Worm (Caenorhabditis elegans) whole organism, L4 larva: Measurements from ENCODE around the gene fbxa-60.

Experiments used
- F10B5.3 ChIP-seq: sonication (generic microtip); optimal IDR thresholded peaks from 2 replicates; lab custom pipeline; 2016; ENCODE audit warnings: mild to moderate bottlenecking, missing genetic modification characterization, missing compliant biosample characterization
- F26F4.8 ChIP-seq: fragments of 200-800 bp; sonication (Bioruptor generic); conservative IDR thresholded peaks from 2 replicates; pipeline ENCODE4 v1.3.6; 2022; ENCODE audit warnings: missing genetic modification characterization, missing compliant biosample characterization
- F49E8.2 ChIP-seq: sonication (generic microtip); optimal IDR thresholded peaks from 2 replicates; lab custom pipeline; 2016; ENCODE audit warnings: missing compliant biosample characterization, mild to moderate bottlenecking, missing genetic modification characterization, borderline replicate concordance
- T20F7.1 ChIP-seq: fragments of 200-800 bp; sonication (Bioruptor generic); optimal IDR thresholded peaks from 2 replicates; lab custom pipeline; 2018; ENCODE audit warnings: mild to moderate bottlenecking, missing genetic modification characterization, missing compliant biosample characterization
- aha-1 ChIP-seq: fragments of 150-350 bp; peaks from one replicate; lab custom pipeline; 2014; ENCODE audit warnings: missing biosample characterization, missing genetic modification characterization
- ama-1 ChIP-seq: fragments of 150-350 bp; optimal IDR thresholded peaks from 2 replicates; lab custom pipeline; 2014; ENCODE audit warnings: inconsistent platforms, mixed read lengths
- ceh-32 ChIP-seq: sonication (generic microtip); optimal IDR thresholded peaks from 2 replicates; lab custom pipeline; 2016; ENCODE audit warnings: mild to moderate bottlenecking, missing genetic modification characterization, missing compliant biosample characterization; ENCODE audit not compliant: poor library complexity
- ctbp-1 ChIP-seq: fragments of 200-800 bp; sonication (Bioruptor generic); IDR thresholded peaks from 2 replicates; pipeline ENCODE4 v1.3.6; 2022; ENCODE audit warnings: missing genetic modification reagents, missing genetic modification characterization, missing compliant biosample characterization
- daf-16 ChIP-seq, 3 experiments: sonication (generic microtip); optimal IDR thresholded peaks; 2 replicates each; lab custom pipeline; 2016 to 2017; ENCODE audit warnings: missing genetic modification characterization in 3 of 3, missing genetic modification reagents in 3 of 3, mild to moderate bottlenecking in 2 of 3, missing compliant biosample characterization in 2 of 3, missing biosample characterization in 1 of 3, moderate library complexity in 1 of 3
- dmd-8 ChIP-seq: fragments of 200-800 bp; sonication (Bioruptor generic); IDR thresholded peaks from 2 replicates; pipeline ENCODE4 v1.3.6; 2022; ENCODE audit warnings: missing genetic modification characterization, missing compliant biosample characterization
- dmd-9 ChIP-seq: fragments of 200-800 bp; sonication (Bioruptor generic); IDR thresholded peaks from 2 replicates; pipeline ENCODE4 v1.3.6; 2022; ENCODE audit warnings: missing genetic modification reagents, missing genetic modification characterization, missing compliant biosample characterization
- dpl-1 ChIP-seq: fragments of 150-350 bp; optimal IDR thresholded peaks from 2 replicates; lab custom pipeline; 2014; ENCODE audit warnings: missing biosample characterization, missing genetic modification reagents, missing genetic modification characterization
- dve-1 ChIP-seq: sonication (generic microtip); optimal IDR thresholded peaks from 2 replicates; lab custom pipeline; 2017; ENCODE audit warnings: antibody characterized with exemption, mild to moderate bottlenecking, missing genetic modification characterization, missing compliant biosample characterization; ENCODE audit not compliant: insufficient read depth
- fos-1 ChIP-seq: fragments of 150-350 bp; optimal IDR thresholded peaks from 2 replicates; lab custom pipeline; 2014; ENCODE audit warnings: missing biosample characterization, missing genetic modification characterization
- hlh-30 ChIP-seq: sonication (generic microtip); optimal IDR thresholded peaks from 2 replicates; lab custom pipeline; 2017; ENCODE audit warnings: antibody characterized with exemption, mild to moderate bottlenecking, missing genetic modification characterization, missing compliant biosample characterization; ENCODE audit not compliant: insufficient read depth
- hmg-1.1 ChIP-seq: fragments of 200-800 bp; sonication (Bioruptor generic); IDR thresholded peaks from 2 replicates; pipeline ENCODE4 v1.3.6; 2022; ENCODE audit warnings: missing genetic modification reagents, missing genetic modification characterization, missing compliant biosample characterization
- jun-1 ChIP-seq: fragments of 150-350 bp; optimal IDR thresholded peaks from 2 replicates; lab custom pipeline; 2014; ENCODE audit warnings: missing biosample characterization, missing genetic modification reagents, missing genetic modification characterization
- lin-1 ChIP-seq: fragments of 200-800 bp; sonication (Bioruptor generic); IDR thresholded peaks from 2 replicates; pipeline ENCODE4 v1.3.6; 2022; ENCODE audit warnings: missing genetic modification reagents, missing genetic modification characterization, missing compliant biosample characterization
- lin-38 ChIP-seq: fragments of 200-800 bp; sonication (Bioruptor generic); IDR thresholded peaks from 2 replicates; pipeline ENCODE4 v1.3.6; 2022; ENCODE audit warnings: missing genetic modification reagents, missing genetic modification characterization, missing compliant biosample characterization
- madf-9 ChIP-seq: fragments of 200-800 bp; sonication (Bioruptor generic); conservative IDR thresholded peaks from 2 replicates; pipeline ENCODE4 v1.3.6; 2022; ENCODE audit warnings: missing genetic modification reagents, missing genetic modification characterization, missing compliant biosample characterization
- mes-2 ChIP-seq: sonication (generic microtip); optimal IDR thresholded peaks from 2 replicates; lab custom pipeline; 2016; ENCODE audit warnings: missing genotype, mild to moderate bottlenecking, missing genetic modification characterization, missing compliant biosample characterization; ENCODE audit not compliant: poor library complexity, severe bottlenecking
- mxl-3 ChIP-seq: fragments of 200-800 bp; sonication (Bioruptor generic); optimal IDR thresholded peaks from 2 replicates; lab custom pipeline; 2018; ENCODE audit warnings: mild to moderate bottlenecking, missing genetic modification characterization, missing compliant biosample characterization
- nhr-11 ChIP-seq: fragments of 150-350 bp; optimal IDR thresholded peaks from 2 replicates; lab custom pipeline; 2014; ENCODE audit warnings: missing biosample characterization, missing genetic modification characterization
- nhr-111 ChIP-seq: fragments of 200-800 bp; sonication (Bioruptor generic); optimal IDR thresholded peaks from 2 replicates; lab custom pipeline; 2018; ENCODE audit warnings: mild to moderate bottlenecking, missing genetic modification characterization, missing compliant biosample characterization
- nhr-41 ChIP-seq: fragments of 200-800 bp; sonication (Bioruptor generic); IDR thresholded peaks from 2 replicates; pipeline ENCODE4 v1.3.6; 2022; ENCODE audit warnings: missing genetic modification reagents, missing genetic modification characterization, missing compliant biosample characterization
- nhr-6 ChIP-seq: fragments of 150-350 bp; optimal IDR thresholded peaks from 2 replicates; lab custom pipeline; 2014; ENCODE audit warnings: missing biosample characterization, missing genetic modification characterization
- pha-4 ChIP-seq, 2 experiments: fragments of 150-350 bp in 1 of 2; fragments of 200-800 bp in 1 of 2; sonication (Bioruptor generic) in 1 of 2; IDR thresholded peaks in 1 of 2; optimal IDR thresholded peaks in 1 of 2; 2 replicates each; pipeline versions ENCODE4 v1.3.6 to Lab custom; 2014 to 2022; ENCODE audit warnings: missing genetic modification characterization in 2 of 2, missing genetic modification reagents in 2 of 2, missing biosample characterization in 1 of 2, missing compliant biosample characterization in 1 of 2
- set-16 ChIP-seq: fragments of 200-800 bp; sonication (Bioruptor generic); IDR thresholded peaks from 2 replicates; pipeline ENCODE4 v1.3.6; 2022; ENCODE audit warnings: missing genetic modification reagents, missing genetic modification characterization, missing compliant biosample characterization
- spr-1 ChIP-seq: sonication (generic microtip); optimal IDR thresholded peaks from 2 replicates; lab custom pipeline; 2016; ENCODE audit warnings: mild to moderate bottlenecking, missing genetic modification characterization, missing compliant biosample characterization
- tag-97 ChIP-seq: fragments of 200-800 bp; sonication (Bioruptor generic); IDR thresholded peaks from 2 replicates; pipeline ENCODE4 v1.3.6; 2022; ENCODE audit warnings: missing genetic modification characterization, missing compliant biosample characterization
- zip-2 ChIP-seq: fragments of 150-350 bp; optimal IDR thresholded peaks from 2 replicates; lab custom pipeline; 2014; ENCODE audit warnings: missing biosample characterization, missing genetic modification characterization
- ztf-11 ChIP-seq: fragments of 150-350 bp; optimal IDR thresholded peaks from 2 replicates; lab custom pipeline; 2014; ENCODE audit warnings: missing biosample characterization, missing genetic modification characterization

fbxa-60 gene

DNA sequence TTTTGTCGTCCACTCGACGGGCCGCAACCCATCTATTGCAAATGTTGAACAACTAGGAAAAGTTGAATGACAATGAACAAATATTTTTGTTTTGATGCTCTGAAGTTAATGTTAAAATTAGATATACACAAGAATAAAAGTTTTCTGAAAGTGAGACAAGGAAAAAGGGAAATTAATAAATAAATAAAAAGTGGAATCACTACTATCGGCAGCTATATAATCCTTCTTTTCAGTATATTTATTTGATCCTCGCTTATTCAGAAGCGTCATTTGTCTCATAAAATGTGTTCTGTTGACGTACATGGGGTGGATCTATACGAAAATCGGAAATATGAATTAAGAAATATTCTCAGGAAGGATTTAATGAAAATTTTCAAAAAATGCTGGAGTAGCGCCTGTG lies 19.9 kb downstream of the fbxa-60 start, which contains the start of gene pef-1 (continued):
- no peak for TF ChIP-seq nhr-41 (GFP tag; lab: Robert Waterston, UW)

DNA sequence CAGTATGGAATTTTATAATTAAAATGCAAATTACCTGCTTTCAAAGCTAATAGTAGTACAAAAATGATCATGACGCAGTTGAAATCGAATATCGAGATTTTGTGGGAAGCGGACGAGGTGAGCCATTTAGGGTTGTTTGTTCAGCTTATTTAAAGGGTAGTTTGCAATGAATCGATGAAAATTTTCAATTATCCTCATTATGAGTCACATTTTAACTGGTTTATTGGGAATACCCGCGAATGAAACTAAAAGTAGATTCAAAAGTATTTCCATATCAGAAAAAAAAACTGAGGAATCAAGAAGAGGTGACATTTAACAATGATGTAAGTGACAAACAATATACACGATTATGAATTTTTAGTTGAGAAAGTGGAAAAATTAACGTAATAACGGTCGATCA lies 26.8 kb downstream of the fbxa-60 start, which contains the start of gene F23H11.7:
Gene F23H11.7, minus strand, starts transcription at position 101 of the 400 bp plus-strand sequence.
- TF ChIP-seq dmd-8 (GFP tag; lab: Robert Waterston, UW) (no peak), aha-1 (tag; lab: Kevin White, UChicago) (peak; percentile 2)

DNA sequence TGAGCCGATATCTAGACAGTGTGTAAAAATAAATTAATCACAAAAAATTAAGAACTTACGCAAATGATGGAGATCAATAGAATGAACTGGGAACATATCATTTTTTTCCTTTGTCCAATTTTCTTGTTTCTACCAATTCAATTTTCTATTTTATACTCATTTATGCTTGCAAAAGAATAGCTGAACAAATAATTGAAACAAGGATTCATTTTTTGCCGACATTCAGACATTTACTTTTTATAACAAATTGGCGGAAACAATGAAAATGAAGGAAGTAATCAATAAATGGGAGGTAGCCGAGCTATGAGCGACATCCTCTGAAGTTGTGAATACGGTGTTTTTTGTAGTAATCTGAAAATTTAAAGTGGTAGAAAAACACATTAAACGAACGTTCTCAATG lies 29.2 kb downstream of the fbxa-60 start, which contains the start of gene idpp-13:
Gene idpp-13, minus strand, starts transcription at position 101 of the 400 bp plus-strand sequence.
- TF ChIP-seq lin-1 (GFP tag; lab: Robert Waterston, UW) (no peak), fos-1 (tag; lab: Kevin White, UChicago) (no peak), ztf-11 (no peak), zip-2 (no peak), madf-9 (GFP tag; lab: Robert Waterston, UW) (no peak), mxl-3 (GFP tag; lab: Kevin White, UChicago) (no peak), nhr-11 (tag; lab: Kevin White, UChicago) (no peak), hlh-30 (tag; lab: Kevin White, UChicago) (no peak), dve-1 (tag; lab: Kevin White, UChicago) (no peak), lin-38 (GFP tag; lab: Robert Waterston, UW) (no peak), hmg-1.1 (GFP tag; lab: Robert Waterston, UW) (no peak), nhr-111 (GFP tag; lab: Kevin White, UChicago) (no peak), F26F4.8 (GFP tag; lab: Robert Waterston, UW) (no peak), tag-97 (GFP tag; lab: Robert Waterston, UW) (no peak), set-16 (GFP tag; lab: Robert Waterston, UW) (no peak), jun-1 (no peak), spr-1 (no peak), ctbp-1 (no peak), daf-16 (GFP tag; optimal IDR thresholded peaks at IDR 0.05; lab: Kevin White, UChicago) (no peak), daf-16 (tag; optimal IDR thresholded peaks at IDR 0.05; lab: Kevin White, UChicago) (no peak), dmd-9 (no peak)

DNA sequence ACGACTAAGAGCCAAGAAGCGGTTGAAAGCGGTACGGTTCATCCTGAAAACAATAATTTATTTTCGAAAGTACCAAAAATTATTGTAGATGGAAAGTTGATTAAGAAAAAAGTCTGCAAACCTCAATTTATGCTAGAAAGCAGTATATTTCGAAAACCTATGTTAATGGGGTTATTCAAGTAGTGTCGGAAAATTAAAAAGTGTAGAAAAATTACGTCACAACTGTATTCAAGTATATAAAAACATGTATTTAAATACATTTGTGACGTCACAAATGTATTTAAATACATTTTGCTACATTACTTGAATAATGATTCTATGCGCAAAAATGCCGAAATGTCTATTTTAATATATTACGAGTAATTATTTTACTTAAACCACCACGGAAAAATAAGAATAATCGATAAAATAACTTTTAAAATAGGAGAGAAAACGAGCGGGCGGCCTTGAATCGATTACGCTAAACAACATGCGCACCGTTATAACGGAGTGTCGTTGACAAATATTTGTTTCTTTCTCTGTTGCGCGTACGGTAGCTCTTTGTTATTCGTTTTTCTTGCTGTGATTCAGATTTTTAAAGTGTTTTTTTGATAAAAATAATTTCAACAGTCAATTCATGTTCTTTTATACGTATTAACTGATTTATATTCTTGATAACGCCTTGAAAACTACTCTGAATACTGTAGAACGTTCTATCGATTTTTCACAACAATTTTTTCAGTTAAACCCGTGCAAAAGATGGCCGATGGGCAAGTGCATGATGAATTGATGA lies 35.4 kb downstream of the fbxa-60 start, which contains the start of the genes F23H11.5 and bra-2:
Gene F23H11.5, minus strand, starts transcription at position 51 of the 772 bp plus-strand sequence.
Gene bra-2, plus strand, starts transcription at position 722 of the 772 bp plus-strand sequence.
- TF ChIP-seq hlh-30 (tag; lab: Kevin White, UChicago) (peak; percentile 1), mes-2 (peak; percentile 60), F49E8.2 (no peak), nhr-6 (tag; lab: Kevin White, UChicago) (peak; percentile 41), F10B5.3 (no peak), ceh-32 (tag; lab: Kevin White, UChicago) (no peak), dpl-1 (GFP tag; lab: Kevin White, UChicago) (peak; percentile 5), ama-1 (peak; percentile 24), spr-1 (no peak), T20F7.1 (GFP tag; lab: Kevin White, UChicago) (peak; percentile 95), pha-4 (GFP tag; IDR thresholded peaks at IDR 0.05; lab: Robert Waterston, UW) (no peak), pha-4 (tag; optimal IDR thresholded peaks at IDR 0.05; lab: Kevin White, UChicago) (peak; percentile 43)
